Worm (Caenorhabditis elegans) whole organism, late embryonic: ENCODE measurements around the gene ZK822.1.

Source experiments
- F13H6.1 ChIP-seq: sonication (generic microtip); optimal IDR thresholded peaks from 2 replicates; lab custom pipeline; 2016; ENCODE audit warnings: missing genetic modification characterization, missing compliant biosample characterization
- K09A11.1 ChIP-seq: sonication (generic microtip); optimal IDR thresholded peaks from 2 replicates; lab custom pipeline; 2017; ENCODE audit warnings: antibody characterized with exemption, mild to moderate bottlenecking, missing genetic modification characterization, missing compliant biosample characterization; ENCODE audit not compliant: insufficient read depth
- T23F11.4 ChIP-seq: fragments of 200-800 bp; sonication (Bioruptor generic); optimal IDR thresholded peaks from 2 replicates; lab custom pipeline; 2018; ENCODE audit warnings: mild to moderate bottlenecking, missing genetic modification characterization, missing compliant biosample characterization
- Y22D7AL.16 ChIP-seq: sonication (generic microtip); optimal IDR thresholded peaks from 2 replicates; lab custom pipeline; 2016; ENCODE audit warnings: missing genetic modification characterization, missing compliant biosample characterization
- ahr-1 ChIP-seq: sonication (generic microtip); optimal IDR thresholded peaks from 2 replicates; lab custom pipeline; 2016; ENCODE audit warnings: missing genetic modification characterization, missing compliant biosample characterization
- ama-1 ChIP-seq: fragments of 150-350 bp; optimal IDR thresholded peaks from 2 replicates; lab custom pipeline; 2014
- ceh-18 ChIP-seq: sonication (generic microtip); optimal IDR thresholded peaks from 2 replicates; lab custom pipeline; 2016; ENCODE audit warnings: missing genetic modification characterization, missing compliant biosample characterization
- ceh-2 ChIP-seq: sonication (generic microtip); optimal IDR thresholded peaks from 2 replicates; lab custom pipeline; 2016; ENCODE audit warnings: missing genotype, missing genetic modification characterization, missing compliant biosample characterization
- ceh-22 ChIP-seq: sonication (generic microtip); optimal IDR thresholded peaks from 2 replicates; lab custom pipeline; 2017; ENCODE audit warnings: missing biosample characterization, missing genetic modification characterization
- ceh-30 ChIP-seq: fragments of 150-350 bp; optimal IDR thresholded peaks from 2 replicates; lab custom pipeline; 2014; ENCODE audit warnings: missing biosample characterization, missing genetic modification characterization
- ceh-48 ChIP-seq: sonication (generic microtip); optimal IDR thresholded peaks from 2 replicates; lab custom pipeline; 2016; ENCODE audit warnings: missing genetic modification characterization, inconsistent platforms, missing compliant biosample characterization
- ceh-6 ChIP-seq: fragments of 200-800 bp; sonication (Bioruptor generic); optimal IDR thresholded peaks from 2 replicates; lab custom pipeline; 2018; ENCODE audit warnings: mild to moderate bottlenecking, missing genetic modification characterization, missing compliant biosample characterization
- ceh-9 ChIP-seq: sonication (generic microtip); optimal IDR thresholded peaks from 2 replicates; lab custom pipeline; 2016; ENCODE audit warnings: mild to moderate bottlenecking, missing genetic modification characterization, inconsistent platforms, missing compliant biosample characterization
- che-1 ChIP-seq: sonication (generic microtip); optimal IDR thresholded peaks from 2 replicates; lab custom pipeline; 2016; ENCODE audit warnings: mild to moderate bottlenecking, missing genetic modification characterization, missing compliant biosample characterization
- elt-2 ChIP-seq: sonication (generic microtip); optimal IDR thresholded peaks from 2 replicates; lab custom pipeline; 2016; ENCODE audit warnings: missing genetic modification reagents, missing genetic modification characterization, missing compliant biosample characterization
- ets-4 ChIP-seq: sonication (generic microtip); optimal IDR thresholded peaks from 2 replicates; lab custom pipeline; 2016; ENCODE audit warnings: missing genetic modification characterization, missing compliant biosample characterization
- eyg-1 ChIP-seq: sonication (generic microtip); optimal IDR thresholded peaks from 2 replicates; lab custom pipeline; 2016; ENCODE audit warnings: missing genotype, missing genetic modification characterization, missing compliant biosample characterization
- fax-1 ChIP-seq: sonication (generic microtip); optimal IDR thresholded peaks from 2 replicates; lab custom pipeline; 2016; ENCODE audit warnings: missing genotype, missing genetic modification characterization, missing compliant biosample characterization
- fkh-10 ChIP-seq: fragments of 150-350 bp; optimal IDR thresholded peaks from 2 replicates; lab custom pipeline; 2014; ENCODE audit warnings: missing biosample characterization, missing genetic modification reagents, missing genetic modification characterization
- fkh-6 ChIP-seq: sonication (generic microtip); optimal IDR thresholded peaks from 2 replicates; lab custom pipeline; 2016; ENCODE audit warnings: missing genetic modification characterization, missing compliant biosample characterization
- lim-6 ChIP-seq: sonication (generic microtip); optimal IDR thresholded peaks from 2 replicates; lab custom pipeline; 2016; ENCODE audit warnings: missing genetic modification characterization, missing compliant biosample characterization
- lin-11 ChIP-seq: fragments of 200-800 bp; sonication (Bioruptor generic); optimal IDR thresholded peaks from 2 replicates; lab custom pipeline; 2018; ENCODE audit warnings: mild to moderate bottlenecking, missing genetic modification characterization, missing compliant biosample characterization
- nhr-11 ChIP-seq: fragments of 150-350 bp; optimal IDR thresholded peaks from 2 replicates; lab custom pipeline; 2014; ENCODE audit warnings: missing biosample characterization, missing genetic modification characterization
- nhr-232 ChIP-seq: sonication (generic microtip); optimal IDR thresholded peaks from 2 replicates; lab custom pipeline; 2016; ENCODE audit warnings: missing genetic modification characterization, missing compliant biosample characterization
- npax-4 ChIP-seq: sonication (generic microtip); optimal IDR thresholded peaks from 2 replicates; lab custom pipeline; 2016; ENCODE audit warnings: missing genetic modification characterization, missing compliant biosample characterization
- pag-3 ChIP-seq: sonication (generic microtip); optimal IDR thresholded peaks from 2 replicates; lab custom pipeline; 2016; ENCODE audit warnings: missing compliant biosample characterization, missing genetic modification characterization, borderline replicate concordance
- pat-9 ChIP-seq: fragments of 200-800 bp; sonication (Bioruptor generic); optimal IDR thresholded peaks from 2 replicates; lab custom pipeline; 2018; ENCODE audit warnings: mild to moderate bottlenecking, missing genetic modification characterization, moderate library complexity, missing compliant biosample characterization
- pha-2 ChIP-seq: sonication (generic microtip); optimal IDR thresholded peaks from 2 replicates; lab custom pipeline; 2017; ENCODE audit warnings: mild to moderate bottlenecking, missing genetic modification characterization, missing compliant biosample characterization
- pros-1 ChIP-seq: fragments of 150-350 bp; optimal IDR thresholded peaks from 2 replicates; lab custom pipeline; 2014; ENCODE audit warnings: missing biosample characterization, missing genetic modification reagents, missing genetic modification characterization
- rnt-1 ChIP-seq: sonication (generic microtip); optimal IDR thresholded peaks from 2 replicates; lab custom pipeline; 2016; ENCODE audit warnings: missing genetic modification characterization, missing compliant biosample characterization
- sdc-2 ChIP-seq: sonication (generic microtip); optimal IDR thresholded peaks from 2 replicates; lab custom pipeline; 2016; ENCODE audit warnings: missing genotype, missing genetic modification characterization, missing compliant biosample characterization
- syd-9 ChIP-seq: sonication (generic microtip); optimal IDR thresholded peaks from 2 replicates; lab custom pipeline; 2016; ENCODE audit warnings: mild to moderate bottlenecking, missing genetic modification characterization, moderate library complexity, missing compliant biosample characterization
- tbx-7 ChIP-seq: sonication (generic microtip); optimal IDR thresholded peaks from 2 replicates; lab custom pipeline; 2016; ENCODE audit warnings: missing genotype, missing genetic modification characterization, missing compliant biosample characterization
- ttx-3 ChIP-seq: sonication (generic microtip); optimal IDR thresholded peaks from 2 replicates; lab custom pipeline; 2016; ENCODE audit warnings: missing genetic modification reagents, missing genetic modification characterization, missing compliant biosample characterization
- unc-3 ChIP-seq, 2 experiments: fragments of 200-800 bp in 1 of 2; sonication (Bioruptor generic) in 1 of 2; sonication (generic microtip) in 1 of 2; conservative IDR thresholded peaks in 1 of 2; optimal IDR thresholded peaks in 1 of 2; 2 replicates each; pipeline versions ENCODE4 v1.3.6 to Lab custom; 2016 to 2022; ENCODE audit warnings: missing compliant biosample characterization in 2 of 2, missing genetic modification characterization in 2 of 2, missing genetic modification reagents in 1 of 2
- unc-55 ChIP-seq: sonication (generic microtip); optimal IDR thresholded peaks from 2 replicates; lab custom pipeline; 2017; ENCODE audit warnings: missing biosample characterization, missing genetic modification reagents, missing genetic modification characterization
- unc-86 ChIP-seq: sonication (generic microtip); optimal IDR thresholded peaks from 2 replicates; lab custom pipeline; 2016; ENCODE audit warnings: missing genetic modification characterization, missing compliant biosample characterization
- zip-5 ChIP-seq: sonication (generic microtip); optimal IDR thresholded peaks from 2 replicates; lab custom pipeline; 2016; ENCODE audit warnings: missing genetic modification characterization, missing compliant biosample characterization

ZK822.1 gene

DNA sequence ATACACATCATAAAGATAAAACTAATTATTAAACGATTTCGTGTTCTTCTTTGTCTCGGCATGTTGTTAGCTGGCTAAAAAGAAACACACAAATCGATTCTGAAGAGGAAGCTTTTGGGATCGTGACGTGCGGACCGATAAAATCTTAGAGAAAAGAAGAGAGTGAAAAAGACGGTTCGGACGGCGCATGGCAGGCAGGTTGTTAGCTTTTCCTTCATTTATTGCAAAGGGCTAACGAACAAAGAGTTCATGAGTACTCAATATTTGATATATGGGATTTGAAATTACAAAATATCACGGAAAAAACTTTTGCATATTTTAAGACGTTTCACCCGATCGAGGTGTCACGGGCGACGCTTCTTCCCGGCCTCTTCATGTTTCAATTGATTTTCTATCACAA lies 23.7 kb upstream of the ZK822.1 start, which contains the start of gene ZK829.3:
TSS of gene ZK829.3 (minus strand) at position 101 of the 400 bp plus-strand sequence.
- no peak for TF ChIP-seq elt-2
- TF ChIP-seq nhr-232 (tag; lab: Kevin White, UChicago): no peak

- TF ChIP-seq che-1 (tag; lab: Kevin White, UChicago) (no peak), ahr-1 (tag; lab: Kevin White, UChicago) (no peak), ceh-30 (no peak), syd-9 (tag; lab: Kevin White, UChicago) (no peak), nhr-11 (tag; lab: Kevin White, UChicago) (no peak), rnt-1 (tag; lab: Kevin White, UChicago) (no peak), unc-3 (GFP tag; conservative IDR thresholded peaks at IDR 0.05; lab: Robert Waterston, UW) (no peak), unc-3 (tag; optimal IDR thresholded peaks at IDR 0.05; lab: Kevin White, UChicago) (no peak), npax-4 (tag; lab: Kevin White, UChicago) (no peak)
Measured at ce11 chrIV:11942313-11942712, 20.4 kb upstream of the ZK822.1 start, which contains the start of gene ZK829.1. Gene ZK829.1, minus strand, starts transcription at chrIV:11942413.

- TF ChIP-seq unc-86: no peak
- TF ChIP-seq K09A11.1 (tag; lab: Kevin White, UChicago): no peak
- TF ChIP-seq ttx-3: no peak
- TF ChIP-seq ceh-2: no peak
- TF ChIP-seq zip-5: no peak
- TF ChIP-seq ceh-30: no peak
- no peak for TF ChIP-seq ets-4 (tag; lab: Kevin White, UChicago)
- TF ChIP-seq ceh-48 (tag; lab: Kevin White, UChicago): no peak
- no peak for TF ChIP-seq sdc-2 (tag; lab: Kevin White, UChicago)
- TF ChIP-seq Y22D7AL.16 (tag; lab: Kevin White, UChicago): no peak
- no peak for TF ChIP-seq ceh-9 (tag; lab: Kevin White, UChicago)
Measured at ce11 chrIV:11938554-11938953, 16.6 kb upstream of the ZK822.1 start.

ce11 chrIV:11937087-11937486 lies 15.2 kb upstream of the ZK822.1 start, which contains the start of gene slc-5A12:
Gene slc-5A12, plus strand, starts transcription at chrIV:11937419.
- TF ChIP-seq nhr-232 (tag; lab: Kevin White, UChicago) (no peak), fkh-6 (no peak), syd-9 (tag; lab: Kevin White, UChicago) (no peak), Y22D7AL.16 (tag; lab: Kevin White, UChicago) (no peak), pros-1 (no peak), ceh-9 (tag; lab: Kevin White, UChicago) (no peak), ama-1 (lab: Kevin White, UChicago) (no peak), pag-3 (tag; lab: Kevin White, UChicago) (no peak), zip-5 (no peak), ceh-22 (tag; lab: Kevin White, UChicago) (no peak), pat-9 (tag; lab: Kevin White, UChicago) (no peak), fkh-10 (GFP tag; lab: Kevin White, UChicago) (no peak), F13H6.1 (tag; lab: Kevin White, UChicago) (no peak), ceh-30 (no peak), ceh-18 (no peak), lim-6 (tag; lab: Kevin White, UChicago) (no peak), ceh-2 (no peak), unc-55 (GFP tag; lab: Kevin White, UChicago) (no peak)

DNA sequence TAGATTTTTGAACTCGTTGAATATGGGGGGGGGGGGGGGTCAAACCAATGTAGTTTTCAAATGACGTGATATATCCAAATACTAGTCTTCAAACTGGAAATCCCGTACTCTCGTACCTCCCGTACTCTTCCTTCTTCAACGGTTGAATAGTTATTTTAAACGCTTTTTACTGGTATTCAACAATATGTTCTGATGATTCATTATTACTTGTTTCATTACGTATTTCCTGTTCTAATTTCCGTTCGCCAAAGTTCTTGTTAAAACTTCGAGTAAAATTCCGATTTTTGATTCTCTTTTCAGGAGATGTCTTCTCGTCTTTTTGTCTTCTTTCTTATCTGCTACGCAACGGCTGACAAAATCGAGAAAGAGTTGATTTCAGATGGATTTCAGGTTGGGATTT lies 8.6 kb upstream of the ZK822.1 start, which contains the start of gene nhx-9:
TSS of gene nhx-9 (plus strand) at position 301 of the 400 bp plus-strand sequence.
- TF ChIP-seq T23F11.4 (GFP tag; lab: Kevin White, UChicago): no peak
- no peak for TF ChIP-seq lin-11 (tag; lab: Kevin White, UChicago)
- TF ChIP-seq ceh-18: no peak
- TF ChIP-seq ceh-6: no peak
- TF ChIP-seq pha-2 (tag; lab: Kevin White, UChicago): no peak
- no peak for TF ChIP-seq eyg-1
- no peak for TF ChIP-seq ahr-1 (tag; lab: Kevin White, UChicago)
- no peak for TF ChIP-seq tbx-7 (tag; lab: Kevin White, UChicago)
- TF ChIP-seq syd-9 (tag; lab: Kevin White, UChicago): no peak
- TF ChIP-seq unc-3 (GFP tag; conservative IDR thresholded peaks at IDR 0.05; lab: Robert Waterston, UW): no peak
- TF ChIP-seq unc-3 (tag; optimal IDR thresholded peaks at IDR 0.05; lab: Kevin White, UChicago): no peak
- TF ChIP-seq npax-4 (tag; lab: Kevin White, UChicago): no peak
- no peak for TF ChIP-seq fax-1 (tag; lab: Kevin White, UChicago)
